Fruit fly (Drosophila melanogaster) whole organism, embryonic: ENCODE measurements around the gene CG13088.

ENCODE experiments used
- Bgb ChIP-seq: fragments of 200-800 bp; sonication (Bioruptor generic); IDR thresholded peaks from 2 replicates; pipeline ENCODE4 v1.3.6; 2022; ENCODE audit warnings: missing biosample characterization, missing genetic modification characterization; ENCODE audit not compliant: partially characterized antibody
- Bteb2 ChIP-seq: fragments of 200-800 bp; sonication (Bioruptor generic); optimal IDR thresholded peaks from 2 replicates; lab custom pipeline; 2016; ENCODE audit warnings: missing biosample characterization, missing genetic modification characterization
- CG11723 ChIP-seq: fragments of 200-800 bp; sonication (Bioruptor generic); optimal IDR thresholded peaks from 2 replicates; lab custom pipeline; 2017; ENCODE audit warnings: missing biosample characterization, mild to moderate bottlenecking, missing genetic modification characterization
- CG12104 ChIP-seq: fragments of 200-800 bp; sonication (Bioruptor generic); optimal IDR thresholded peaks from 3 replicates; lab custom pipeline; 2016; ENCODE audit warnings: missing biosample characterization, missing genetic modification characterization
- CG12391 ChIP-seq: fragments of 200-800 bp; sonication (Bioruptor generic); optimal IDR thresholded peaks from 3 replicates; lab custom pipeline; 2018; ENCODE audit warnings: missing biosample characterization, mild to moderate bottlenecking, missing genetic modification characterization, moderate library complexity
- CG12769 ChIP-seq: fragments of 200-800 bp; sonication (Bioruptor generic); optimal IDR thresholded peaks from 2 replicates; lab custom pipeline; 2019; ENCODE audit warnings: missing biosample characterization, mild to moderate bottlenecking, missing genetic modification characterization, moderate library complexity
- CG14860 ChIP-seq: fragments of 200-800 bp; sonication (Bioruptor generic); IDR thresholded peaks from 3 replicates; pipeline ENCODE4 v1.3.6; 2022; ENCODE audit warnings: missing biosample characterization, missing genetic modification characterization; ENCODE audit not compliant: partially characterized antibody
- CG15696 ChIP-seq: fragments of 200-800 bp; sonication (Bioruptor generic); optimal IDR thresholded peaks from 2 replicates; lab custom pipeline; 2019; ENCODE audit warnings: missing biosample characterization, mild to moderate bottlenecking, missing genetic modification characterization, moderate library complexity
- CG1647 ChIP-seq: fragments of 200-800 bp; sonication (Bioruptor generic); optimal IDR thresholded peaks from 3 replicates; lab custom pipeline; 2016; ENCODE audit warnings: missing biosample characterization, missing genetic modification characterization
- CG16815 ChIP-seq: fragments of 200-800 bp; sonication (Bioruptor generic); optimal IDR thresholded peaks from 3 replicates; lab custom pipeline; 2017; ENCODE audit warnings: missing biosample characterization, mild to moderate bottlenecking, missing genetic modification characterization
- CG17186 ChIP-seq: fragments of 200-800 bp; sonication (Bioruptor generic); optimal IDR thresholded peaks from 3 replicates; lab custom pipeline; 2017; ENCODE audit warnings: missing biosample characterization, missing genetic modification reagents, missing genetic modification characterization
- CG17829 ChIP-seq: fragments of 200-800 bp; optimal IDR thresholded peaks from 2 replicates; lab custom pipeline; 2019; ENCODE audit warnings: missing biosample characterization, mild to moderate bottlenecking, missing genetic modification characterization, moderate library complexity
- CG18262 ChIP-seq: fragments of 200-800 bp; optimal IDR thresholded peaks from 3 replicates; lab custom pipeline; 2019; ENCODE audit warnings: missing biosample characterization, mild to moderate bottlenecking, missing genetic modification characterization, moderate library complexity
- CG1832 ChIP-seq: fragments of 200-800 bp; sonication (Bioruptor generic); optimal IDR thresholded peaks from 2 replicates; lab custom pipeline; 2017; ENCODE audit warnings: missing biosample characterization, mild to moderate bottlenecking, missing genetic modification characterization, inconsistent platforms
- CG3726 ChIP-seq: fragments of 200-800 bp; sonication (Bioruptor generic); IDR thresholded peaks from 3 replicates; pipeline ENCODE4, ENCODE4 v1.3.6; 2022; ENCODE audit warnings: missing biosample characterization, missing genetic modification characterization
- CG4707 ChIP-seq: fragments of 200-800 bp; sonication (Bioruptor generic); optimal IDR thresholded peaks from 2 replicates; lab custom pipeline; 2018; ENCODE audit warnings: missing biosample characterization, mild to moderate bottlenecking, missing genetic modification characterization, moderate library complexity
- CG6791 ChIP-seq: fragments of 200-800 bp; sonication (Bioruptor generic); IDR thresholded peaks from 3 replicates; pipeline ENCODE4 v1.3.6; 2022; ENCODE audit warnings: missing biosample characterization, missing genetic modification characterization; ENCODE audit not compliant: partially characterized antibody
- CG6813 ChIP-seq: fragments of 200-800 bp; sonication (Bioruptor generic); optimal IDR thresholded peaks from 2 replicates; lab custom pipeline; 2017; ENCODE audit warnings: missing biosample characterization, missing genetic modification characterization, mild to moderate bottlenecking, moderate library complexity, missing genetic modification reagents
- CG7271 ChIP-seq: fragments of 200-800 bp; sonication (Bioruptor generic); optimal IDR thresholded peaks from 2 replicates; lab custom pipeline; 2018; ENCODE audit warnings: missing biosample characterization, mild to moderate bottlenecking, missing genetic modification characterization, moderate library complexity
- CG7745 ChIP-seq: fragments of 200-800 bp; sonication (Bioruptor generic); optimal IDR thresholded peaks from 2 replicates; lab custom pipeline; 2018; ENCODE audit warnings: missing biosample characterization, mild to moderate bottlenecking, missing genetic modification characterization, moderate library complexity
- CG7987 ChIP-seq: fragments of 200-800 bp; sonication (Bioruptor generic); optimal IDR thresholded peaks from 2 replicates; lab custom pipeline; 2018; ENCODE audit warnings: missing biosample characterization, mild to moderate bottlenecking, missing genetic modification characterization, moderate library complexity
- CG9876 ChIP-seq: fragments of 200-800 bp; sonication (Bioruptor generic); optimal IDR thresholded peaks from 2 replicates; lab custom pipeline; 2016; ENCODE audit warnings: missing biosample characterization, missing genetic modification characterization
- Dll ChIP-seq: fragments of 200-800 bp; sonication (Bioruptor generic); IDR thresholded peaks from 4 replicates; pipeline ENCODE4 v1.3.6; 2022; ENCODE audit warnings: missing biosample characterization, missing genetic modification characterization; ENCODE audit not compliant: partially characterized antibody
- HHEX ChIP-seq: fragments of 200-800 bp; sonication (Bioruptor generic); optimal IDR thresholded peaks from 3 replicates; lab custom pipeline; 2017; ENCODE audit warnings: missing biosample characterization, mild to moderate bottlenecking, missing genetic modification characterization, missing genetic modification reagents
- HmgD ChIP-seq: fragments of 200-800 bp; sonication (Bioruptor generic); optimal IDR thresholded peaks from 3 replicates; lab custom pipeline; 2016; ENCODE audit warnings: missing biosample characterization, missing genetic modification characterization
- Hr78 ChIP-seq, 2 experiments: fragments of 200-800 bp in 1 of 2; fragments of >200 bp in 1 of 2; sonication (Bioruptor generic) in 1 of 2; optimal IDR thresholded peaks; 2 replicates each; lab custom pipeline; 2017 to 2019; ENCODE audit warnings: missing biosample characterization in 2 of 2, missing genetic modification characterization in 2 of 2, mild to moderate bottlenecking in 1 of 2, moderate library complexity in 1 of 2
- Kr ChIP-seq: fragments of 200-800 bp; sonication (Bioruptor generic); optimal IDR thresholded peaks from 2 replicates; lab custom pipeline; 2017; ENCODE audit warnings: missing biosample characterization, mild to moderate bottlenecking, missing genetic modification characterization
- MESR4 ChIP-seq: fragments of 200-800 bp; sonication (Bioruptor generic); optimal IDR thresholded peaks from 2 replicates; lab custom pipeline; 2018; ENCODE audit warnings: missing biosample characterization, mild to moderate bottlenecking, missing genetic modification characterization, moderate library complexity
- Meics ChIP-seq: fragments of 200-800 bp; sonication (Bioruptor generic); optimal IDR thresholded peaks from 2 replicates; lab custom pipeline; 2017; ENCODE audit warnings: missing biosample characterization, mild to moderate bottlenecking, missing genetic modification characterization
- Scr ChIP-seq: fragments of 200-800 bp; sonication (Bioruptor generic); IDR thresholded peaks from 2 replicates; pipeline ENCODE4 v1.3.6; 2022; ENCODE audit warnings: missing biosample characterization, missing genetic modification characterization; ENCODE audit not compliant: partially characterized antibody
- Sox100B ChIP-seq: fragments of 200-800 bp; sonication (Bioruptor generic); optimal IDR thresholded peaks from 3 replicates; lab custom pipeline; 2018; ENCODE audit warnings: missing biosample characterization, mild to moderate bottlenecking, missing genetic modification characterization
- Spps ChIP-seq: fragments of 200-800 bp; sonication (Bioruptor generic); optimal IDR thresholded peaks from 2 replicates; lab custom pipeline; 2018; ENCODE audit warnings: missing biosample characterization, mild to moderate bottlenecking, missing genetic modification characterization
- cg ChIP-seq: fragments of 200-800 bp; sonication (Bioruptor generic); optimal IDR thresholded peaks from 3 replicates; lab custom pipeline; 2019; ENCODE audit warnings: missing biosample characterization, mild to moderate bottlenecking, missing genetic modification characterization, moderate library complexity
- crp ChIP-seq, 2 experiments: fragments of 200-800 bp; sonication (Bioruptor generic); optimal IDR thresholded peaks; 2 replicates in 1 of 2; 3 replicates in 1 of 2; lab custom pipeline; 2017; ENCODE audit warnings: missing biosample characterization in 2 of 2, missing genetic modification characterization in 2 of 2, mild to moderate bottlenecking in 1 of 2, moderate library complexity in 1 of 2
- dmrt11E ChIP-seq: fragments of 200-800 bp; sonication (Bioruptor generic); optimal IDR thresholded peaks from 3 replicates; lab custom pipeline; 2018; ENCODE audit warnings: missing biosample characterization, mild to moderate bottlenecking, missing genetic modification characterization, moderate library complexity
- emc ChIP-seq: fragments of 200-800 bp; sonication (Bioruptor generic); optimal IDR thresholded peaks from 2 replicates; lab custom pipeline; 2016; ENCODE audit warnings: missing biosample characterization, missing genetic modification characterization
- esg ChIP-seq: fragments of 200-800 bp; sonication (Bioruptor generic); conservative IDR thresholded peaks from 2 replicates; pipeline ENCODE4 v1.3.6; 2022; ENCODE audit warnings: missing biosample characterization, missing genetic modification characterization
- fd64A ChIP-seq: fragments of 200-800 bp; sonication (Bioruptor generic); optimal IDR thresholded peaks from 3 replicates; lab custom pipeline; 2018; ENCODE audit warnings: missing biosample characterization, mild to moderate bottlenecking, missing genetic modification characterization
- inv ChIP-seq: fragments of 200-800 bp; sonication (Bioruptor generic); IDR thresholded peaks from 2 replicates; pipeline ENCODE4 v1.3.6; 2022; ENCODE audit warnings: missing biosample characterization, missing genetic modification characterization; ENCODE audit not compliant: partially characterized antibody
- jumu ChIP-seq: fragments of 200-800 bp; sonication (Bioruptor generic); optimal IDR thresholded peaks from 3 replicates; lab custom pipeline; 2016; ENCODE audit warnings: missing biosample characterization, missing genetic modification characterization
- kay ChIP-seq: fragments of 200-800 bp; sonication (Bioruptor generic); optimal IDR thresholded peaks from 2 replicates; lab custom pipeline; 2016; ENCODE audit warnings: missing biosample characterization, missing genetic modification characterization
- mam ChIP-seq: fragments of 200-800 bp; sonication (Bioruptor generic); optimal IDR thresholded peaks from 3 replicates; lab custom pipeline; 2016; ENCODE audit warnings: missing biosample characterization, missing genetic modification characterization
- nerfin-2 ChIP-seq: fragments of 200-800 bp; sonication (Bioruptor generic); IDR thresholded peaks from 2 replicates; pipeline ENCODE4 v1.3.6; 2022; ENCODE audit warnings: missing biosample characterization, missing genetic modification characterization; ENCODE audit not compliant: partially characterized antibody
- pzg ChIP-seq: fragments of 200-800 bp; sonication (Bioruptor generic); optimal IDR thresholded peaks from 3 replicates; lab custom pipeline; 2018; ENCODE audit warnings: missing biosample characterization, mild to moderate bottlenecking, missing genetic modification characterization, moderate library complexity
- run ChIP-seq: fragments of 200-800 bp; sonication (Bioruptor generic); optimal IDR thresholded peaks from 3 replicates; lab custom pipeline; 2018; ENCODE audit warnings: missing biosample characterization, mild to moderate bottlenecking, missing genetic modification characterization
- schlank ChIP-seq: fragments of 200-800 bp; sonication (Bioruptor generic); optimal IDR thresholded peaks from 2 replicates; lab custom pipeline; 2018; ENCODE audit warnings: missing biosample characterization, mild to moderate bottlenecking, missing genetic modification characterization
- sens-2 ChIP-seq: fragments of 200-800 bp; sonication (Bioruptor generic); IDR thresholded peaks from 2 replicates; pipeline ENCODE4 v1.3.6; 2022; ENCODE audit warnings: missing biosample characterization, missing genetic modification characterization
- unpg ChIP-seq: fragments of 200-800 bp; sonication (Bioruptor generic); optimal IDR thresholded peaks from 3 replicates; lab custom pipeline; 2018; ENCODE audit warnings: missing biosample characterization, mild to moderate bottlenecking, missing genetic modification characterization, moderate library complexity

The CG13088 gene

dm6 chr2L:8521724-8522309 lies 33.0 kb downstream of the CG13088 start, which contains the start of gene Acer (continued):
- TF ChIP-seq run (tag; lab: Kevin White, UChicago), result no peak
- TF ChIP-seq Bgb (GFP tag; lab: Robert Waterston, UW), result peak; percentile 34; the same call in 1 of the 2 replicates
- TF ChIP-seq esg (GFP tag; lab: Robert Waterston, UW), result no peak
- no peak for TF ChIP-seq CG11723 (GFP tag; lab: Kevin White, UChicago)
- no peak for TF ChIP-seq Bteb2 (GFP tag; lab: Kevin White, UChicago)
- no peak for TF ChIP-seq inv
- no peak for TF ChIP-seq HmgD (GFP tag; lab: Kevin White, UChicago)
- TF ChIP-seq CG1832 (GFP tag; lab: Kevin White, UChicago), result no peak
- no peak for TF ChIP-seq CG7745
- no peak for TF ChIP-seq CG6813 (GFP tag; lab: Kevin White, UChicago)
- TF ChIP-seq CG16815, result no peak
- TF ChIP-seq kay, result no peak
- no peak for TF ChIP-seq Meics (GFP tag; lab: Kevin White, UChicago)
- TF ChIP-seq MESR4 (GFP tag; lab: Kevin White, UChicago), result peak; percentile 29
- no peak for TF ChIP-seq CG12391 (tag; lab: Kevin White, UChicago)
- TF ChIP-seq unpg (GFP tag; lab: Kevin White, UChicago), result no peak
- no peak for TF ChIP-seq CG14860 (GFP tag; lab: Robert Waterston, UW)
- TF ChIP-seq Hr78 (GFP tag; optimal IDR thresholded peaks at IDR 0.05; lab: Kevin White, UChicago), result peak in 1 of 2 experiments; percentile 87
- TF ChIP-seq nerfin-2, result no peak
- TF ChIP-seq CG12104 (GFP tag; lab: Kevin White, UChicago), result no peak
- no peak for TF ChIP-seq schlank (tag; lab: Kevin White, UChicago)
- TF ChIP-seq pzg (GFP tag; lab: Kevin White, UChicago), result peak; percentile 24
- TF ChIP-seq CG17829 (tag; lab: Kevin White, UChicago), result peak; percentile 0
- no peak for TF ChIP-seq CG7987
- no peak for TF ChIP-seq CG7271 (tag; lab: Kevin White, UChicago)
- TF ChIP-seq CG3726 (GFP tag; lab: Robert Waterston, UW), result no peak
- TF ChIP-seq CG1647, result no peak
- TF ChIP-seq Sox100B (GFP tag; lab: Kevin White, UChicago), result no peak
- no peak for TF ChIP-seq CG9876
- TF ChIP-seq CG17186 (GFP tag; lab: Kevin White, UChicago), result no peak
- TF ChIP-seq emc (GFP tag; lab: Kevin White, UChicago), result no peak
- TF ChIP-seq crp (GFP tag; optimal IDR thresholded peaks at IDR 0.05; lab: Kevin White, UChicago), result peak; percentile 53 to 91
- TF ChIP-seq CG12769, result no peak
- TF ChIP-seq CG4707 (GFP tag; lab: Kevin White, UChicago), result no peak
- TF ChIP-seq CG18262 (tag; lab: Kevin White, UChicago), result peak; percentile 0
- no peak for TF ChIP-seq mam (GFP tag; lab: Kevin White, UChicago)
- peak; percentile 60; the same call in 3 of the 4 replicates for TF ChIP-seq Dll (GFP tag; lab: Robert Waterston, UW)
- TF ChIP-seq CG15696 (tag; lab: Kevin White, UChicago), result no peak
- TF ChIP-seq HHEX, result no peak
- no peak for TF ChIP-seq dmrt11E (tag; lab: Kevin White, UChicago)
- TF ChIP-seq Kr (GFP tag; lab: Kevin White, UChicago), result peak; percentile 24
- no peak for TF ChIP-seq Spps (tag; lab: Kevin White, UChicago)
- no peak for TF ChIP-seq fd64A (GFP tag; lab: Kevin White, UChicago)
- TF ChIP-seq sens-2 (GFP tag; lab: Robert Waterston, UW), result no peak
- TF ChIP-seq cg (GFP tag; lab: Kevin White, UChicago), result peak; percentile 70
- TF ChIP-seq jumu (GFP tag; lab: Kevin White, UChicago), result no peak
- peak; percentile 56; the same call in 1 of the 3 replicates for TF ChIP-seq CG6791 (GFP tag; lab: Robert Waterston, UW)
- TF ChIP-seq Scr, result peak; percentile 35; the same call in 1 of the 2 replicates
